Fruit fly (Drosophila melanogaster) whole organism, adult: ENCODE results near the gene Cpsf73.

Source experiments
- CG11617 ChIP-seq: fragments of 200-800 bp; sonication (Bioruptor generic); optimal IDR thresholded peaks from 2 replicates; lab custom pipeline; 2017; ENCODE audit warnings: mild to moderate bottlenecking, missing biosample characterization, missing genetic modification reagents, missing genetic modification characterization
- CG12768 ChIP-seq: fragments of 200-800 bp; sonication (Bioruptor generic); optimal IDR thresholded peaks from 2 replicates; lab custom pipeline; 2017; ENCODE audit warnings: missing biosample characterization, missing genetic modification characterization, mild to moderate bottlenecking, moderate library complexity, missing genetic modification reagents
- CG14711 ChIP-seq: fragments of 200-800 bp; sonication (Bioruptor generic); optimal IDR thresholded peaks from 2 replicates; lab custom pipeline; 2018; ENCODE audit warnings: missing biosample characterization, mild to moderate bottlenecking, missing genetic modification characterization, moderate library complexity
- CG1620 ChIP-seq: fragments of 200-800 bp; sonication (Bioruptor generic); optimal IDR thresholded peaks from 2 replicates; lab custom pipeline; 2016; ENCODE audit warnings: missing biosample characterization, missing genetic modification characterization
- CG33017 ChIP-seq: fragments of 200-800 bp; sonication (Bioruptor generic); optimal IDR thresholded peaks from 2 replicates; lab custom pipeline; 2018; ENCODE audit warnings: missing biosample characterization, mild to moderate bottlenecking, missing genetic modification characterization, moderate library complexity
- CG5204 ChIP-seq: fragments of 200-800 bp; sonication (Bioruptor generic); optimal IDR thresholded peaks from 2 replicates; lab custom pipeline; 2016; ENCODE audit warnings: missing biosample characterization, missing genetic modification characterization
- CG7045 ChIP-seq: fragments of 200-800 bp; sonication (Bioruptor generic); optimal IDR thresholded peaks from 2 replicates; lab custom pipeline; 2017; ENCODE audit warnings: missing biosample characterization, mild to moderate bottlenecking, missing genetic modification characterization
- CG7101 ChIP-seq: fragments of 200-800 bp; sonication (Bioruptor generic); optimal IDR thresholded peaks from 2 replicates; lab custom pipeline; 2018; ENCODE audit warnings: missing biosample characterization, mild to moderate bottlenecking, missing genetic modification characterization, moderate library complexity
- Clk ChIP-seq: fragments of 200-800 bp; sonication (Bioruptor generic); optimal IDR thresholded peaks from 2 replicates; lab custom pipeline; 2017; ENCODE audit warnings: missing biosample characterization, missing genetic modification characterization
- Crg-1 ChIP-seq: fragments of 200-800 bp; sonication (Bioruptor generic); optimal IDR thresholded peaks from 2 replicates; lab custom pipeline; 2016; ENCODE audit warnings: missing biosample characterization, missing genetic modification characterization
- Hr96 ChIP-seq: fragments of 200-800 bp; sonication (Bioruptor generic); optimal IDR thresholded peaks from 2 replicates; lab custom pipeline; 2016; ENCODE audit warnings: missing biosample characterization, missing genetic modification characterization
- Mnt ChIP-seq: fragments of 200-800 bp; sonication (Bioruptor generic); optimal IDR thresholded peaks from 2 replicates; lab custom pipeline; 2016; ENCODE audit warnings: missing biosample characterization, mild to moderate bottlenecking, missing genetic modification characterization
- bab1 ChIP-seq: fragments of 200-800 bp; sonication (Bioruptor generic); optimal IDR thresholded peaks from 3 replicates; lab custom pipeline; 2019; ENCODE audit warnings: missing biosample characterization, mild to moderate bottlenecking, missing genetic modification characterization, moderate library complexity
- cic ChIP-seq: fragments of 200-800 bp; sonication (Bioruptor generic); optimal IDR thresholded peaks from 2 replicates; lab custom pipeline; 2017; ENCODE audit warnings: missing biosample characterization, mild to moderate bottlenecking, missing genetic modification characterization, moderate library complexity
- cnc ChIP-seq, 2 experiments: fragments of >200 bp; optimal IDR thresholded peaks; 2 replicates each; lab custom pipeline; 2017
- kay ChIP-seq: fragments of 200-800 bp; sonication (Bioruptor generic); peaks from one replicate; lab custom pipeline; 2016; ENCODE audit warnings: missing biosample characterization, missing genetic modification characterization, borderline replicate concordance
- ovo ChIP-seq: fragments of 200-800 bp; sonication (Bioruptor generic); optimal IDR thresholded peaks from 2 replicates; lab custom pipeline; 2016; ENCODE audit warnings: missing biosample characterization, missing genetic modification characterization
- pad ChIP-seq: fragments of 200-800 bp; sonication (Bioruptor generic); optimal IDR thresholded peaks from 3 replicates; lab custom pipeline; 2017; ENCODE audit warnings: missing biosample characterization, missing genetic modification characterization, mild to moderate bottlenecking, moderate library complexity, missing genetic modification reagents
- tj ChIP-seq: fragments of 200-800 bp; sonication (Bioruptor generic); optimal IDR thresholded peaks from 3 replicates; lab custom pipeline; 2017; ENCODE audit warnings: missing biosample characterization, mild to moderate bottlenecking, missing genetic modification characterization, moderate library complexity
- toe ChIP-seq: fragments of 200-800 bp; sonication (Bioruptor generic); optimal IDR thresholded peaks from 2 replicates; lab custom pipeline; 2016; ENCODE audit warnings: missing biosample characterization, missing genetic modification characterization

The Cpsf73 gene

dm6 chr3R:18671112-18671729 lies 7.9 kb upstream of the Cpsf73 start, which contains the start of gene CG31230:
Gene CG31230, plus strand, starts transcription at chr3R:18671679.
- TF ChIP-seq CG1620 (GFP tag; lab: Kevin White, UChicago) (no peak), pad (GFP tag; lab: Kevin White, UChicago) (no peak), ovo (GFP tag; lab: Kevin White, UChicago) (peak; percentile 10), cic (GFP tag; lab: Kevin White, UChicago) (peak; percentile 33), CG11617 (GFP tag; lab: Kevin White, UChicago) (no peak), kay (GFP tag; lab: Kevin White, UChicago) (no peak)

- TF ChIP-seq Clk (GFP tag; lab: Kevin White, UChicago) (no peak), CG33017 (peak; percentile 55), CG12768 (GFP tag; lab: Kevin White, UChicago) (peak; percentile 13), toe (GFP tag; lab: Kevin White, UChicago) (peak; percentile 59), tj (no peak), CG7045 (GFP tag; lab: Kevin White, UChicago) (peak; percentile 76), kay (GFP tag; lab: Kevin White, UChicago) (peak; percentile 76), bab1 (GFP tag; lab: Kevin White, UChicago) (peak; percentile 84), CG11617 (GFP tag; lab: Kevin White, UChicago) (no peak), CG14711 (tag; lab: Kevin White, UChicago) (peak; percentile 51), CG7101 (peak; percentile 76), pad (GFP tag; lab: Kevin White, UChicago) (peak; percentile 50)
Observed at dm6 chr3R:18670441-18671111, 7.2 kb upstream of the Cpsf73 start.

dm6 chr3R:18669812-18670211 lies 6.5 kb upstream of the Cpsf73 start:
- TF ChIP-seq kay (GFP tag; lab: Kevin White, UChicago) = peak; percentile 25
- TF ChIP-seq CG1620 (GFP tag; lab: Kevin White, UChicago) = no peak
- no peak for TF ChIP-seq CG7101
- TF ChIP-seq cnc (optimal IDR thresholded peaks at IDR 0.05; lab: Kevin White, UChicago) = no peak
- no peak for TF ChIP-seq CG12768 (GFP tag; lab: Kevin White, UChicago)
- peak; percentile 7 for TF ChIP-seq Hr96 (GFP tag; lab: Kevin White, UChicago)

- TF ChIP-seq ovo (GFP tag; lab: Kevin White, UChicago) (no peak), kay (GFP tag; lab: Kevin White, UChicago) (no peak), CG7045 (GFP tag; lab: Kevin White, UChicago) (no peak), CG14711 (tag; lab: Kevin White, UChicago) (no peak), cnc (optimal IDR thresholded peaks at IDR 0.05; lab: Kevin White, UChicago) (no peak), CG12768 (GFP tag; lab: Kevin White, UChicago) (no peak), bab1 (GFP tag; lab: Kevin White, UChicago) (no peak), CG33017 (no peak)
Observed at dm6 chr3R:18669152-18669551, 5.8 kb upstream of the Cpsf73 start, which contains the start of gene CG7702. Gene CG7702, plus strand, starts transcription at chr3R:18669390.

- TF ChIP-seq CG1620 (GFP tag; lab: Kevin White, UChicago) (no peak), bab1 (GFP tag; lab: Kevin White, UChicago) (peak; percentile 53), CG11617 (GFP tag; lab: Kevin White, UChicago) (peak; percentile 14)
Observed at dm6 chr3R:18667659-18668248, 4.4 kb upstream of the Cpsf73 start, which contains the start of gene CG31229. Gene CG31229, plus strand, starts transcription at chr3R:18667852.

- no peak for TF ChIP-seq CG5204 (GFP tag; lab: Kevin White, UChicago)
- TF ChIP-seq cic (GFP tag; lab: Kevin White, UChicago) = no peak
- TF ChIP-seq CG1620 (GFP tag; lab: Kevin White, UChicago) = no peak
- TF ChIP-seq Clk (GFP tag; lab: Kevin White, UChicago) = no peak
- no peak for TF ChIP-seq CG7101
Observed at dm6 chr3R:18665061-18665460, 1.7 kb upstream of the Cpsf73 start, which contains the start of gene CG31231. Gene CG31231, plus strand, starts transcription at chr3R:18665361.

- TF ChIP-seq ovo (GFP tag; lab: Kevin White, UChicago) (peak; percentile 83), toe (GFP tag; lab: Kevin White, UChicago) (peak; percentile 94), kay (GFP tag; lab: Kevin White, UChicago) (no peak), Clk (GFP tag; lab: Kevin White, UChicago) (peak; percentile 84), CG11617 (GFP tag; lab: Kevin White, UChicago) (peak; percentile 82), pad (GFP tag; lab: Kevin White, UChicago) (peak; percentile 84), cnc (optimal IDR thresholded peaks at IDR 0.05; lab: Kevin White, UChicago) (no peak), cic (GFP tag; lab: Kevin White, UChicago) (peak; percentile 58), CG7101 (peak; percentile 85), Mnt (GFP tag; lab: Kevin White, UChicago) (peak; percentile 86), CG1620 (GFP tag; lab: Kevin White, UChicago) (peak; percentile 94), CG14711 (tag; lab: Kevin White, UChicago) (peak; percentile 79), Crg-1 (GFP tag; lab: Kevin White, UChicago) (peak; percentile 93), CG12768 (GFP tag; lab: Kevin White, UChicago) (peak; percentile 89), bab1 (GFP tag; lab: Kevin White, UChicago) (peak; percentile 82), tj (peak; percentile 62), CG5204 (GFP tag; lab: Kevin White, UChicago) (peak; percentile 93), Hr96 (GFP tag; lab: Kevin White, UChicago) (peak; percentile 91), CG33017 (peak; percentile 67), CG7045 (GFP tag; lab: Kevin White, UChicago) (peak; percentile 79)
Observed at dm6 chr3R:18658945-18659642, 4.3 kb downstream of the Cpsf73 start, which contains the start of the genes CG31224 and CstF64. Gene CG31224, minus strand, starts transcription at chr3R:18659309. Gene CstF64, plus strand, starts transcription at chr3R:18659618.
